Fruit fly (Drosophila melanogaster): ENCODE results near the gene PPP4R2r.

- TF ChIP-seq CG8478 (optimal IDR thresholded peaks at IDR 0.05) (peak; percentile 72), psq (optimal IDR thresholded peaks at IDR 0.05) (no peak), EcR (GFP tag; optimal IDR thresholded peaks at IDR 0.05) (peak in 1 of 2 experiments; percentile 94)
Measured at dm6 chrX:10473510-10474212, 5.0 kb upstream of the PPP4R2r start, which contains the start of gene CG2889.
